Worm (Caenorhabditis elegans): ENCODE measurements around the gene dpy-27.

DNA sequence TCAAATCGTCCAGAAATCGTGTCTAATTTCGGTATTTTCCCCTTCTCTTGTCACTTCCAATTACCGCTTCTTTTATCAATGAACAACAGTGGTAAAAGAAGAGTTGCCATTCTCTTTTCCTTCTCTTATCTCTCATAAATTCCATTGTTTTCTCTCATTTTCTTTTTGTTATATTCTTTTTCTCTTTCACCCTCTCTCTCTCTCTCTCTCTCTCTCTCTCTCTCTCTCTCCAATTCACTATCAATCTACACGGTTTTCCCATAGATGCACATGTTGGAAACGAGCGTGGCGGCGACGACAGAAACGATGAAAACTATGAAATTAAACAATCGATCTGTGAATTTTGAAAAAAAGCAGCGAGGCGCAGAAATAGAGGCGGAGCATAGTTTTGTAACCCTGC lies 20.3 kb downstream of the dpy-27 start:
- TF ChIP-seq lin-11 (tag; optimal IDR thresholded peaks at IDR 0.05), result no peak
- TF ChIP-seq ceh-82 (tag; optimal IDR thresholded peaks at IDR 0.05), result no peak
- no peak for TF ChIP-seq unc-39 (tag; optimal IDR thresholded peaks at IDR 0.05)
- TF ChIP-seq aly-2 (tag; optimal IDR thresholded peaks at IDR 0.05), result no peak
- TF ChIP-seq zag-1 (tag; optimal IDR thresholded peaks at IDR 0.05), result no peak
